Fruit fly (Drosophila melanogaster) whole organism, embryonic: ENCODE measurements around the gene Drs.

Source experiments
- BtbVII ChIP-seq: fragments of 200-800 bp; sonication (Bioruptor generic); optimal IDR thresholded peaks from 3 replicates; lab custom pipeline; 2017; ENCODE audit warnings: missing biosample characterization, mild to moderate bottlenecking, missing genetic modification characterization
- CG12219 ChIP-seq: fragments of 200-800 bp; sonication (Bioruptor generic); optimal IDR thresholded peaks from 3 replicates; lab custom pipeline; 2018; ENCODE audit warnings: missing biosample characterization, mild to moderate bottlenecking, missing genetic modification characterization
- CG12391 ChIP-seq: fragments of 200-800 bp; sonication (Bioruptor generic); optimal IDR thresholded peaks from 3 replicates; lab custom pipeline; 2018; ENCODE audit warnings: missing biosample characterization, mild to moderate bottlenecking, missing genetic modification characterization, moderate library complexity
- CG13287 ChIP-seq: fragments of 200-800 bp; sonication (Bioruptor generic); IDR thresholded peaks from 2 replicates; pipeline ENCODE4 v1.3.6; 2022; ENCODE audit warnings: missing biosample characterization, missing genetic modification characterization; ENCODE audit not compliant: partially characterized antibody
- CG15696 ChIP-seq: fragments of 200-800 bp; sonication (Bioruptor generic); optimal IDR thresholded peaks from 2 replicates; lab custom pipeline; 2019; ENCODE audit warnings: missing biosample characterization, mild to moderate bottlenecking, missing genetic modification characterization, moderate library complexity
- CG17612 ChIP-seq: fragments of 200-800 bp; sonication (Bioruptor generic); IDR thresholded peaks from 2 replicates; pipeline ENCODE4 v1.3.6; 2022; ENCODE audit warnings: missing biosample characterization, missing genetic modification characterization
- CG17802 ChIP-seq: fragments of 200-800 bp; sonication (Bioruptor generic); optimal IDR thresholded peaks from 2 replicates; lab custom pipeline; 2018; ENCODE audit warnings: missing biosample characterization, mild to moderate bottlenecking, missing genetic modification characterization, moderate library complexity
- CG18764 ChIP-seq: fragments of 200-800 bp; sonication (Bioruptor generic); optimal IDR thresholded peaks from 3 replicates; lab custom pipeline; 2016; ENCODE audit warnings: missing biosample characterization, missing genetic modification characterization
- CG2120 ChIP-seq: fragments of 200-800 bp; sonication (Bioruptor generic); optimal IDR thresholded peaks from 3 replicates; lab custom pipeline; 2016; ENCODE audit warnings: missing biosample characterization, missing genetic modification characterization
- CG4328 ChIP-seq: fragments of 200-800 bp; sonication (Bioruptor generic); optimal IDR thresholded peaks from 3 replicates; lab custom pipeline; 2017; ENCODE audit warnings: missing biosample characterization, missing genetic modification reagents, missing genetic modification characterization
- CG7963 ChIP-seq: fragments of 200-800 bp; sonication (Bioruptor generic); IDR thresholded peaks from 3 replicates; pipeline ENCODE4 v1.3.6; 2022; ENCODE audit warnings: missing biosample characterization, missing genetic modification characterization; ENCODE audit not compliant: partially characterized antibody
- CG8290 ChIP-seq, 3 experiments: fragments of 200-800 bp; sonication (Bioruptor generic); optimal IDR thresholded peaks; 2 replicates each; lab custom pipeline; 2016 to 2019; ENCODE audit warnings: missing biosample characterization in 3 of 3, missing genetic modification characterization in 3 of 3, mild to moderate bottlenecking in 2 of 3, moderate library complexity in 1 of 3
- CG8478 ChIP-seq: fragments of >200 bp; optimal IDR thresholded peaks from 2 replicates; lab custom pipeline; 2018
- Dp ChIP-seq: fragments of 200-800 bp; sonication (Bioruptor generic); optimal IDR thresholded peaks from 2 replicates; lab custom pipeline; 2018; ENCODE audit warnings: missing biosample characterization, mild to moderate bottlenecking, missing genetic modification characterization, moderate library complexity
- Fer1 ChIP-seq: fragments of 200-800 bp; sonication (Bioruptor generic); optimal IDR thresholded peaks from 2 replicates; lab custom pipeline; 2017; ENCODE audit warnings: missing biosample characterization, mild to moderate bottlenecking, missing genetic modification characterization
- Hmx ChIP-seq: fragments of 200-800 bp; sonication (Bioruptor generic); optimal IDR thresholded peaks from 2 replicates; lab custom pipeline; 2016; ENCODE audit warnings: missing biosample characterization, missing genetic modification characterization
- Hr78 ChIP-seq, 2 experiments: fragments of 200-800 bp in 1 of 2; fragments of >200 bp in 1 of 2; sonication (Bioruptor generic) in 1 of 2; optimal IDR thresholded peaks; 2 replicates each; lab custom pipeline; 2017 to 2019; ENCODE audit warnings: missing biosample characterization in 2 of 2, missing genetic modification characterization in 2 of 2, mild to moderate bottlenecking in 1 of 2, moderate library complexity in 1 of 2
- Lpt ChIP-seq: fragments of >200 bp; optimal IDR thresholded peaks from 2 replicates; lab custom pipeline; 2018; ENCODE audit warnings: missing biosample characterization, missing genetic modification characterization
- NC2α ChIP-seq: fragments of 200-800 bp; sonication (Bioruptor generic); optimal IDR thresholded peaks from 2 replicates; lab custom pipeline; 2016; ENCODE audit warnings: missing biosample characterization, missing genetic modification characterization
- NFAT ChIP-seq: fragments of 200-800 bp; sonication (Bioruptor generic); IDR thresholded peaks from 2 replicates; pipeline ENCODE4 v1.3.6; 2022; ENCODE audit warnings: missing biosample characterization, missing genetic modification characterization
- Oli ChIP-seq: fragments of 200-800 bp; sonication (Bioruptor generic); optimal IDR thresholded peaks from 2 replicates; lab custom pipeline; 2018; ENCODE audit warnings: missing biosample characterization, mild to moderate bottlenecking, missing genetic modification characterization, moderate library complexity
- PHDP ChIP-seq: fragments of 200-800 bp; sonication (Bioruptor generic); optimal IDR thresholded peaks from 3 replicates; lab custom pipeline; 2018; ENCODE audit warnings: missing biosample characterization, mild to moderate bottlenecking, missing genetic modification characterization, moderate library complexity
- Pdp1 ChIP-seq, 2 experiments: fragments of 200-800 bp; sonication (Bioruptor generic); optimal IDR thresholded peaks; 3 replicates each; lab custom pipeline; 2016; ENCODE audit warnings: missing biosample characterization in 2 of 2, missing genetic modification characterization in 2 of 2, mild to moderate bottlenecking in 1 of 2, moderate library complexity in 1 of 2
- Ravus ChIP-seq: fragments of 200-800 bp; sonication (Bioruptor generic); IDR thresholded peaks from 2 replicates; pipeline ENCODE4 v1.3.6; 2022; ENCODE audit warnings: missing biosample characterization, missing genetic modification characterization
- Ssrp ChIP-seq: fragments of 200-800 bp; sonication (Bioruptor generic); optimal IDR thresholded peaks from 2 replicates; lab custom pipeline; 2018; ENCODE audit warnings: missing biosample characterization, mild to moderate bottlenecking, missing genetic modification characterization, moderate library complexity
- Stat92E ChIP-seq, 3 experiments: fragments of >200 bp in 2 of 3; fragments of 200-800 bp in 1 of 3; sonication (Bioruptor generic) in 1 of 3; optimal IDR thresholded peaks; 2 replicates each; lab custom pipeline; 2017 to 2019; ENCODE audit warnings: missing biosample characterization in 3 of 3, missing genetic modification characterization in 3 of 3, mild to moderate bottlenecking in 1 of 3, moderate library complexity in 1 of 3
- Usf ChIP-seq: fragments of 200-800 bp; sonication (Bioruptor generic); optimal IDR thresholded peaks from 2 replicates; lab custom pipeline; 2017; ENCODE audit warnings: missing genotype, missing biosample characterization, missing genetic modification characterization
- YL-1 ChIP-seq: fragments of 200-800 bp; sonication (Bioruptor generic); optimal IDR thresholded peaks from 3 replicates; lab custom pipeline; 2017; ENCODE audit warnings: missing biosample characterization, mild to moderate bottlenecking, missing genetic modification characterization
- ase ChIP-seq: fragments of 200-800 bp; sonication (Bioruptor generic); IDR thresholded peaks from 3 replicates; pipeline ENCODE4 v1.3.6; 2022; ENCODE audit warnings: missing biosample characterization, missing genetic modification characterization
- chm ChIP-seq: fragments of 200-800 bp; sonication (Bioruptor generic); IDR thresholded peaks from 2 replicates; pipeline ENCODE4 v1.3.6; 2022; ENCODE audit warnings: missing biosample characterization, missing genetic modification characterization
- croc ChIP-seq: fragments of 200-800 bp; sonication (Bioruptor generic); conservative IDR thresholded peaks from 3 replicates; pipeline ENCODE4 v1.3.6; 2022; ENCODE audit warnings: missing biosample characterization, missing genetic modification characterization
- ems ChIP-seq: fragments of 200-800 bp; sonication (Bioruptor generic); optimal IDR thresholded peaks from 3 replicates; lab custom pipeline; 2016; ENCODE audit warnings: missing biosample characterization, missing genetic modification characterization
- ftz-f1 ChIP-seq: fragments of 200-800 bp; sonication (Bioruptor generic); optimal IDR thresholded peaks from 2 replicates; lab custom pipeline; 2016; ENCODE audit warnings: missing biosample characterization, missing genetic modification characterization
- fu2 ChIP-seq: fragments of 200-800 bp; sonication (Bioruptor generic); optimal IDR thresholded peaks from 2 replicates; lab custom pipeline; 2016; ENCODE audit warnings: missing biosample characterization, missing genetic modification characterization
- gcm ChIP-seq: fragments of 200-800 bp; sonication (Bioruptor generic); optimal IDR thresholded peaks from 2 replicates; lab custom pipeline; 2019; ENCODE audit warnings: missing biosample characterization, mild to moderate bottlenecking, missing genetic modification characterization, moderate library complexity
- grau ChIP-seq: fragments of 200-800 bp; optimal IDR thresholded peaks from 3 replicates; lab custom pipeline; 2019; ENCODE audit warnings: missing biosample characterization, mild to moderate bottlenecking, missing genetic modification characterization, moderate library complexity
- grn ChIP-seq: fragments of 200-800 bp; sonication (Bioruptor generic); optimal IDR thresholded peaks from 3 replicates; lab custom pipeline; 2017; ENCODE audit warnings: missing biosample characterization, missing genetic modification characterization
- gt ChIP-seq: fragments of 200-800 bp; sonication (Bioruptor generic); IDR thresholded peaks from 2 replicates; pipeline ENCODE4 v1.3.6; 2022; ENCODE audit warnings: missing biosample characterization, missing genetic modification characterization
- ind ChIP-seq: fragments of 200-800 bp; sonication (Bioruptor generic); optimal IDR thresholded peaks from 3 replicates; lab custom pipeline; 2016; ENCODE audit warnings: missing biosample characterization, missing genetic modification characterization
- lola ChIP-seq, 3 experiments: fragments of >200 bp in 2 of 3; fragments of 200-800 bp in 1 of 3; sonication (Bioruptor generic) in 1 of 3; optimal IDR thresholded peaks; 2 replicates each; lab custom pipeline; 2017 to 2019; ENCODE audit warnings: missing biosample characterization in 3 of 3, missing genetic modification characterization in 3 of 3, mild to moderate bottlenecking in 1 of 3, moderate library complexity in 1 of 3
- mam ChIP-seq: fragments of 200-800 bp; sonication (Bioruptor generic); optimal IDR thresholded peaks from 3 replicates; lab custom pipeline; 2016; ENCODE audit warnings: missing biosample characterization, missing genetic modification characterization
- otp ChIP-seq: fragments of 200-800 bp; sonication (Bioruptor generic); IDR thresholded peaks from 3 replicates; pipeline ENCODE4, ENCODE4 v1.3.6; 2022; ENCODE audit warnings: missing biosample characterization, missing genetic modification characterization
- pan ChIP-seq, 4 experiments: fragments of >200 bp in 3 of 4; fragments of 200-800 bp in 1 of 4; sonication (Bioruptor generic) in 1 of 4; optimal IDR thresholded peaks in 3 of 4; IDR thresholded peaks in 1 of 4; 2 replicates each; pipeline versions ENCODE4 v1.3.6 to Lab custom; 2017 to 2022; ENCODE audit warnings: missing biosample characterization in 2 of 4, missing genetic modification characterization in 2 of 4, mixed read lengths in 1 of 4
- phol ChIP-seq: fragments of 200-800 bp; sonication (Bioruptor generic); optimal IDR thresholded peaks from 3 replicates; lab custom pipeline; 2018; ENCODE audit warnings: missing biosample characterization, mild to moderate bottlenecking, missing genetic modification characterization, moderate library complexity
- pros ChIP-seq: fragments of 200-800 bp; sonication (Bioruptor generic); optimal IDR thresholded peaks from 3 replicates; lab custom pipeline; 2019; ENCODE audit warnings: missing biosample characterization, mild to moderate bottlenecking, missing genetic modification characterization, moderate library complexity
- sim ChIP-seq: fragments of 200-800 bp; sonication (Bioruptor generic); IDR thresholded peaks from 2 replicates; pipeline ENCODE4 v1.3.6; 2022; ENCODE audit warnings: missing biosample characterization, missing genetic modification characterization
- sisA ChIP-seq: fragments of 200-800 bp; sonication (Bioruptor generic); IDR thresholded peaks from 2 replicates; pipeline ENCODE4 v1.3.6; 2022; ENCODE audit warnings: missing biosample characterization, missing genetic modification characterization
- slbo ChIP-seq: fragments of 200-800 bp; sonication (Bioruptor generic); IDR thresholded peaks from 2 replicates; pipeline ENCODE4 v1.3.6; 2022; ENCODE audit warnings: missing biosample characterization, missing genetic modification characterization
- trh ChIP-seq: fragments of 200-800 bp; sonication (Bioruptor generic); optimal IDR thresholded peaks from 2 replicates; lab custom pipeline; 2016; ENCODE audit warnings: missing biosample characterization, missing genetic modification characterization

The Drs gene

dm6 chr3L:3381869-3382488, 12.6 kb downstream of the Drs start (continued):
- TF ChIP-seq Usf (GFP tag; lab: Kevin White, UChicago): no peak
- TF ChIP-seq BtbVII (GFP tag; lab: Kevin White, UChicago): no peak
- no peak for TF ChIP-seq grn (GFP tag; lab: Kevin White, UChicago)
- TF ChIP-seq Stat92E (GFP tag; optimal IDR thresholded peaks at IDR 0.05; lab: Kevin White, UChicago): no peak
- peak; percentile 23 for TF ChIP-seq CG2120 (GFP tag; lab: Kevin White, UChicago)
- no peak for TF ChIP-seq fu2 (GFP tag; lab: Kevin White, UChicago)
- TF ChIP-seq PHDP (tag; lab: Kevin White, UChicago): peak; percentile 62
- no peak for TF ChIP-seq ftz-f1 (GFP tag; lab: Kevin White, UChicago)
- TF ChIP-seq croc (GFP tag; lab: Robert Waterston, UW): no peak
- no peak for TF ChIP-seq YL-1 (GFP tag; lab: Kevin White, UChicago)
- no peak for TF ChIP-seq Hr78 (GFP tag; optimal IDR thresholded peaks at IDR 0.05; lab: Kevin White, UChicago)
- TF ChIP-seq pan (optimal IDR thresholded peaks at IDR 0.05; lab: Kevin White, UChicago): no peak
- TF ChIP-seq pan (GFP tag; optimal IDR thresholded peaks at IDR 0.05 in 1 of 2, IDR thresholded peaks at IDR 0.05 in 1 of 2): peak in 1 of 2 experiments; percentile 66
- TF ChIP-seq Ravus (GFP tag; lab: Robert Waterston, UW): no peak
- TF ChIP-seq phol (tag; lab: Kevin White, UChicago): peak; percentile 17
- TF ChIP-seq Oli (tag; lab: Kevin White, UChicago): peak; percentile 32
- no peak for TF ChIP-seq Hmx (GFP tag; lab: Kevin White, UChicago)
- no peak for TF ChIP-seq pros (GFP tag; lab: Kevin White, UChicago)
- peak; percentile 61; the same call in 1 of the 3 replicates for TF ChIP-seq ase
- TF ChIP-seq Ssrp (tag; lab: Kevin White, UChicago): no peak
- no peak for TF ChIP-seq CG15696
- peak; percentile 51 for TF ChIP-seq ind (GFP tag; lab: Kevin White, UChicago)
- peak; percentile 88 for TF ChIP-seq slbo
- TF ChIP-seq gcm: no peak
- TF ChIP-seq grau: peak; percentile 44
- TF ChIP-seq CG8290 (GFP tag; optimal IDR thresholded peaks at IDR 0.05; lab: Kevin White, UChicago): no peak
- peak in 1 of 2 experiments; percentile 54 for TF ChIP-seq CG8290 (tag; optimal IDR thresholded peaks at IDR 0.05; lab: Kevin White, UChicago)
- TF ChIP-seq CG8478 (lab: Kevin White, UChicago): no peak
- no peak for TF ChIP-seq lola (GFP tag; optimal IDR thresholded peaks at IDR 0.05; lab: Kevin White, UChicago)
- TF ChIP-seq CG13287 (GFP tag; lab: Robert Waterston, UW): no peak
- no peak for TF ChIP-seq CG12391 (tag; lab: Kevin White, UChicago)
- TF ChIP-seq trh (GFP tag; lab: Kevin White, UChicago): no peak
- peak; percentile 40 for TF ChIP-seq Fer1

DNA sequence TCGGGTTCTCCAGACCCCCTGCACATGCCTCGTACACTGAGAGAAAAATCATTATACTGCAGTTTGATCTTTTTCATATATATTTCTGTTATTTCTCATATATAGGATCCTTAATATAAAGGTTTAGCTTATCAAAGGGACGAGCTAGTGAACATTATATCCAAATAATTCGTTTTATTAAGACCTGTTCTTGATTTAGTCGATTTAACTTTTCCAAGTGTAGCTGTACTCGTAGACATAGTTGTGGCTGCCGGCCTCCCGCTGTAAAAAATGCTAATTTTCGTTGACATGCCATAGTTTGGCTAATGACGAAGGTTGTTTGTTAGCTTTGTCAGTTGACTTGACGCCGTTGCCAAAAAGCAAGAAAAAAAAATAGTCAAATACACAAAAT, 13.1 kb downstream of the Drs start:
- TF ChIP-seq sisA (GFP tag; lab: Robert Waterston, UW) (peak; percentile 81), otp (GFP tag; lab: Robert Waterston, UW) (peak; percentile 87), Pdp1 (GFP tag; optimal IDR thresholded peaks at IDR 0.05; lab: Kevin White, UChicago) (peak; percentile 71 to 87), CG18764 (peak; percentile 79), NC2α (GFP tag; lab: Kevin White, UChicago) (peak; percentile 60), gt (no peak), Ravus (GFP tag; lab: Robert Waterston, UW) (peak; percentile 53), CG7963 (GFP tag; lab: Robert Waterston, UW) (no peak), grn (GFP tag; lab: Kevin White, UChicago) (peak; percentile 11), Lpt (no peak), mam (GFP tag; lab: Kevin White, UChicago) (peak; percentile 80), ems (GFP tag; lab: Kevin White, UChicago) (peak; percentile 77), Dp (GFP tag; lab: Kevin White, UChicago) (no peak), sim (GFP tag; lab: Robert Waterston, UW) (peak; percentile 75; the same call in 1 of the 2 replicates), CG17802 (tag; lab: Kevin White, UChicago) (peak; percentile 63), CG17612 (GFP tag; lab: Robert Waterston, UW) (peak; percentile 64), chm (GFP tag; lab: Robert Waterston, UW) (peak; percentile 64), CG12219 (GFP tag; lab: Kevin White, UChicago) (peak; percentile 87), NFAT (GFP tag; lab: Robert Waterston, UW) (peak; percentile 79), CG4328 (peak; percentile 25)
